Fruit fly (Drosophila melanogaster) whole organism, embryonic: ENCODE measurements around the gene Pop5.

ENCODE experiments used
- Antp ChIP-seq: fragments of 200-800 bp; sonication (Bioruptor generic); optimal IDR thresholded peaks from 3 replicates; lab custom pipeline; 2016; ENCODE audit warnings: missing biosample characterization, missing genetic modification characterization
- CG15011 ChIP-seq: fragments of 200-800 bp; sonication (Bioruptor generic); optimal IDR thresholded peaks from 3 replicates; lab custom pipeline; 2018; ENCODE audit warnings: missing biosample characterization, mild to moderate bottlenecking, missing genetic modification characterization
- CG17359 ChIP-seq: fragments of 200-800 bp; sonication (Bioruptor generic); optimal IDR thresholded peaks from 3 replicates; lab custom pipeline; 2018; ENCODE audit warnings: missing biosample characterization, mild to moderate bottlenecking, missing genetic modification characterization, moderate library complexity
- CG17612 ChIP-seq: fragments of 200-800 bp; sonication (Bioruptor generic); IDR thresholded peaks from 2 replicates; pipeline ENCODE4 v1.3.6; 2022; ENCODE audit warnings: missing biosample characterization, missing genetic modification characterization
- CG4730 ChIP-seq: fragments of 200-800 bp; sonication (Bioruptor generic); IDR thresholded peaks from 2 replicates; pipeline ENCODE4 v1.3.6; 2022; ENCODE audit warnings: missing biosample characterization, missing genetic modification characterization
- CG6175 ChIP-seq: fragments of 200-800 bp; sonication (Bioruptor generic); IDR thresholded peaks from 3 replicates; pipeline ENCODE4 v1.3.6; 2022; ENCODE audit warnings: missing biosample characterization, missing genetic modification characterization
- CG6272 ChIP-seq: fragments of 200-800 bp; sonication (Bioruptor generic); IDR thresholded peaks from 2 replicates; pipeline ENCODE4 v1.3.6; 2022; ENCODE audit warnings: missing biosample characterization, missing genetic modification characterization
- CG8281 ChIP-seq: fragments of 200-800 bp; sonication (Bioruptor generic); optimal IDR thresholded peaks from 2 replicates; lab custom pipeline; 2018; ENCODE audit warnings: missing biosample characterization, mild to moderate bottlenecking, missing genetic modification characterization, moderate library complexity
- CG8388 ChIP-seq: fragments of 200-800 bp; sonication (Bioruptor generic); optimal IDR thresholded peaks from 2 replicates; lab custom pipeline; 2019; ENCODE audit warnings: missing biosample characterization, mild to moderate bottlenecking, missing genetic modification characterization, moderate library complexity
- CkIIα-i1 ChIP-seq: fragments of 200-800 bp; sonication (Bioruptor generic); IDR thresholded peaks from 2 replicates; pipeline ENCODE4 v1.3.6; 2022; ENCODE audit warnings: missing biosample characterization, missing genetic modification characterization
- CrebB ChIP-seq: fragments of 200-800 bp; sonication (Bioruptor generic); optimal IDR thresholded peaks from 3 replicates; lab custom pipeline; 2018; ENCODE audit warnings: missing biosample characterization, mild to moderate bottlenecking, missing genetic modification characterization
- D ChIP-seq, 2 experiments: fragments of 200-800 bp in 1 of 2; fragments of >200 bp in 1 of 2; sonication (Bioruptor generic) in 1 of 2; optimal IDR thresholded peaks; 2 replicates in 1 of 2; 3 replicates in 1 of 2; lab custom pipeline; 2017; ENCODE audit warnings: mild to moderate bottlenecking in 1 of 2, missing biosample characterization in 1 of 2, missing genetic modification characterization in 1 of 2, missing genetic modification reagents in 1 of 2
- D19A ChIP-seq: fragments of 200-800 bp; optimal IDR thresholded peaks from 3 replicates; lab custom pipeline; 2019; ENCODE audit warnings: missing biosample characterization, mild to moderate bottlenecking, missing genetic modification characterization, moderate library complexity
- Dad ChIP-seq: fragments of 200-800 bp; sonication (Bioruptor generic); optimal IDR thresholded peaks from 3 replicates; lab custom pipeline; 2016; ENCODE audit warnings: missing biosample characterization, missing genetic modification characterization
- Dbx ChIP-seq: fragments of 200-800 bp; sonication (Bioruptor generic); IDR thresholded peaks from 3 replicates; pipeline ENCODE4 v1.3.6; 2022; ENCODE audit warnings: missing biosample characterization, missing genetic modification characterization
- Doc3 ChIP-seq: fragments of 200-800 bp; sonication (Bioruptor generic); IDR thresholded peaks from 3 replicates; pipeline ENCODE4 v1.3.6; 2022; ENCODE audit warnings: missing biosample characterization, missing genetic modification characterization; ENCODE audit not compliant: partially characterized antibody
- H2.0 ChIP-seq: fragments of 200-800 bp; sonication (Bioruptor generic); IDR thresholded peaks from 2 replicates; pipeline ENCODE4 v1.3.6; 2022; ENCODE audit warnings: missing biosample characterization, missing genetic modification characterization
- Hmx ChIP-seq: fragments of 200-800 bp; sonication (Bioruptor generic); optimal IDR thresholded peaks from 2 replicates; lab custom pipeline; 2016; ENCODE audit warnings: missing biosample characterization, missing genetic modification characterization
- Med ChIP-seq: fragments of 200-800 bp; sonication (Bioruptor generic); peaks from one replicate; lab custom pipeline; 2016; ENCODE audit warnings: missing biosample characterization, missing genetic modification characterization, mild to moderate bottlenecking, inconsistent platforms, moderate library complexity
- Meics ChIP-seq: fragments of 200-800 bp; sonication (Bioruptor generic); optimal IDR thresholded peaks from 2 replicates; lab custom pipeline; 2017; ENCODE audit warnings: missing biosample characterization, mild to moderate bottlenecking, missing genetic modification characterization
- NK7.1 ChIP-seq: fragments of 200-800 bp; sonication (Bioruptor generic); optimal IDR thresholded peaks from 3 replicates; lab custom pipeline; 2016; ENCODE audit warnings: missing biosample characterization, missing genetic modification characterization
- Poxn ChIP-seq: fragments of 200-800 bp; sonication (Bioruptor generic); IDR thresholded peaks from 2 replicates; pipeline ENCODE4 v1.3.6; 2022; ENCODE audit warnings: missing biosample characterization, missing genetic modification characterization
- Trl ChIP-seq, 3 experiments: fragments of >200 bp in 2 of 3; fragments of 200-800 bp in 1 of 3; sonication (Bioruptor generic) in 1 of 3; optimal IDR thresholded peaks; 2 replicates in 1 of 3; 3 replicates in 2 of 3; lab custom pipeline; 2016 to 2017; ENCODE audit warnings: missing biosample characterization in 1 of 3, missing genetic modification characterization in 1 of 3
- Usf ChIP-seq: fragments of 200-800 bp; sonication (Bioruptor generic); optimal IDR thresholded peaks from 2 replicates; lab custom pipeline; 2017; ENCODE audit warnings: missing genotype, missing biosample characterization, missing genetic modification characterization
- Vsx1 ChIP-seq: fragments of 200-800 bp; sonication (Bioruptor generic); optimal IDR thresholded peaks from 2 replicates; lab custom pipeline; 2017; ENCODE audit warnings: missing biosample characterization, mild to moderate bottlenecking, missing genetic modification characterization, missing genetic modification reagents
- abd-A ChIP-seq: fragments of 200-800 bp; sonication (Bioruptor generic); optimal IDR thresholded peaks from 3 replicates; lab custom pipeline; 2019; ENCODE audit warnings: missing biosample characterization, mild to moderate bottlenecking, missing genetic modification characterization, moderate library complexity
- ash1 ChIP-seq: fragments of 200-800 bp; sonication (Bioruptor generic); optimal IDR thresholded peaks from 2 replicates; lab custom pipeline; 2018; ENCODE audit warnings: missing biosample characterization, mild to moderate bottlenecking, missing genetic modification characterization
- ato ChIP-seq: fragments of 200-800 bp; sonication (Bioruptor generic); IDR thresholded peaks from 2 replicates; pipeline ENCODE4 v1.3.6; 2022; ENCODE audit warnings: missing biosample characterization, missing genetic modification characterization; ENCODE audit not compliant: partially characterized antibody
- caup ChIP-seq: fragments of 200-800 bp; sonication (Bioruptor generic); optimal IDR thresholded peaks from 3 replicates; lab custom pipeline; 2017; ENCODE audit warnings: missing biosample characterization, mild to moderate bottlenecking, missing genetic modification characterization, moderate library complexity; ENCODE audit not compliant: severe bottlenecking
- cwo ChIP-seq: fragments of 200-800 bp; sonication (Bioruptor generic); optimal IDR thresholded peaks from 3 replicates; lab custom pipeline; 2017; ENCODE audit warnings: missing biosample characterization, missing genetic modification characterization, mild to moderate bottlenecking, moderate library complexity, missing genetic modification reagents
- da ChIP-seq: fragments of 200-800 bp; sonication (Bioruptor generic); optimal IDR thresholded peaks from 2 replicates; lab custom pipeline; 2016; ENCODE audit warnings: missing biosample characterization, missing genetic modification characterization
- esg ChIP-seq: fragments of 200-800 bp; sonication (Bioruptor generic); conservative IDR thresholded peaks from 2 replicates; pipeline ENCODE4 v1.3.6; 2022; ENCODE audit warnings: missing biosample characterization, missing genetic modification characterization
- fd3F ChIP-seq: fragments of 200-800 bp; sonication (Bioruptor generic); optimal IDR thresholded peaks from 2 replicates; lab custom pipeline; 2018; ENCODE audit warnings: missing biosample characterization, mild to moderate bottlenecking, missing genetic modification characterization, moderate library complexity
- fru ChIP-seq: fragments of >200 bp; optimal IDR thresholded peaks from 2 replicates; lab custom pipeline; 2017
- gfzf ChIP-seq: fragments of 200-800 bp; sonication (Bioruptor generic); optimal IDR thresholded peaks from 2 replicates; lab custom pipeline; 2016; ENCODE audit warnings: missing biosample characterization, mild to moderate bottlenecking, missing genetic modification characterization, moderate library complexity
- her ChIP-seq: fragments of 200-800 bp; sonication (Bioruptor generic); optimal IDR thresholded peaks from 2 replicates; lab custom pipeline; 2016; ENCODE audit warnings: missing biosample characterization, missing genetic modification characterization
- kah ChIP-seq: fragments of 200-800 bp; sonication (Bioruptor generic); optimal IDR thresholded peaks from 2 replicates; lab custom pipeline; 2018; ENCODE audit warnings: missing biosample characterization, mild to moderate bottlenecking, missing genetic modification characterization
- kni ChIP-seq: fragments of 200-800 bp; sonication (Bioruptor generic); optimal IDR thresholded peaks from 3 replicates; lab custom pipeline; 2017; ENCODE audit warnings: mild to moderate bottlenecking, missing biosample characterization, missing genetic modification reagents, missing genetic modification characterization
- lov ChIP-seq, 2 experiments: fragments of 200-800 bp in 1 of 2; fragments of >200 bp in 1 of 2; sonication (Bioruptor generic) in 1 of 2; IDR thresholded peaks in 1 of 2; optimal IDR thresholded peaks in 1 of 2; 2 replicates in 1 of 2; 3 replicates in 1 of 2; pipeline versions ENCODE4 v1.3.6 to Lab custom; 2017 to 2022; ENCODE audit warnings: missing biosample characterization in 1 of 2, missing genetic modification characterization in 1 of 2
- nom ChIP-seq: fragments of 200-800 bp; sonication (Bioruptor generic); optimal IDR thresholded peaks from 2 replicates; lab custom pipeline; 2017; ENCODE audit warnings: missing biosample characterization, missing genetic modification characterization, mild to moderate bottlenecking, moderate library complexity, missing genetic modification reagents
- odd ChIP-seq: fragments of 200-800 bp; sonication (Bioruptor generic); optimal IDR thresholded peaks from 2 replicates; lab custom pipeline; 2017; ENCODE audit warnings: missing biosample characterization, mild to moderate bottlenecking, missing genetic modification characterization
- pfk ChIP-seq: fragments of 200-800 bp; sonication (Bioruptor generic); optimal IDR thresholded peaks from 2 replicates; lab custom pipeline; 2018; ENCODE audit warnings: missing biosample characterization, mild to moderate bottlenecking, missing genetic modification characterization, moderate library complexity
- pita ChIP-seq: fragments of 200-800 bp; sonication (Bioruptor generic); optimal IDR thresholded peaks from 2 replicates; lab custom pipeline; 2017; ENCODE audit warnings: missing biosample characterization, mild to moderate bottlenecking, missing genetic modification characterization
- schlank ChIP-seq: fragments of 200-800 bp; sonication (Bioruptor generic); optimal IDR thresholded peaks from 2 replicates; lab custom pipeline; 2018; ENCODE audit warnings: missing biosample characterization, mild to moderate bottlenecking, missing genetic modification characterization
- scrt ChIP-seq: fragments of 200-800 bp; sonication (Bioruptor generic); optimal IDR thresholded peaks from 2 replicates; lab custom pipeline; 2018; ENCODE audit warnings: missing biosample characterization, mild to moderate bottlenecking, missing genetic modification characterization, moderate library complexity
- sens-2 ChIP-seq: fragments of 200-800 bp; sonication (Bioruptor generic); IDR thresholded peaks from 2 replicates; pipeline ENCODE4 v1.3.6; 2022; ENCODE audit warnings: missing biosample characterization, missing genetic modification characterization
- so ChIP-seq: fragments of 200-800 bp; sonication (Bioruptor generic); IDR thresholded peaks from 3 replicates; pipeline ENCODE4 v1.3.6; 2022; ENCODE audit warnings: missing biosample characterization, missing genetic modification characterization
- sqz ChIP-seq: fragments of 200-800 bp; sonication (Bioruptor generic); optimal IDR thresholded peaks from 3 replicates; lab custom pipeline; 2018; ENCODE audit warnings: missing biosample characterization, mild to moderate bottlenecking, missing genetic modification characterization
- vvl ChIP-seq: fragments of 200-800 bp; sonication (Bioruptor generic); IDR thresholded peaks from 2 replicates; pipeline ENCODE4 v1.3.6; 2022; ENCODE audit warnings: missing biosample characterization, missing genetic modification characterization
- wek ChIP-seq: fragments of 200-800 bp; sonication (Bioruptor generic); optimal IDR thresholded peaks from 3 replicates; lab custom pipeline; 2018; ENCODE audit warnings: missing biosample characterization, mild to moderate bottlenecking, missing genetic modification characterization, moderate library complexity

Pop5 gene

DNA sequence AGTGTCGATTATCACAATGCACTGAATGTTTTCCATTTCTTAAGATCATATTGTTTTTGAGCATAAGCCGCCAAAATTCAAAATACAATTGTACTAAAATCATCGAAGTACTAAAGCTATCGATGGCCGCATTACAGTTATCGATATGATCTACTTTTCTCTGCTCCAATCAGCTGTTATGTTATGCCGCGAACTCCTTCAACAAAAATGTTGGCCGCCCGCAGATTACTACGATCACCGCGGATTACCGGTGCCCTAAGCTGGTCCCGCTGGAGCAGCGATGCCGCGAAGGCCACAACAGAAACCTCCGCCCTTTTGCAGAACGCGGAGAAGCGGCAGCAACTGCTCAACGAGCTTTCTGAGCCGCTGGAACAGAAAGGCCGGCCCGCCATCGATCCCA, 9.3 kb downstream of the Pop5 start, which contains the start of gene beg (continued):
- TF ChIP-seq CrebB (tag; lab: Kevin White, UChicago) (no peak), Usf (no peak), ato (GFP tag; lab: Robert Waterston, UW) (peak; percentile 71), Med (GFP tag; lab: Kevin White, UChicago) (no peak), wek (GFP tag; lab: Kevin White, UChicago) (no peak), CG4730 (GFP tag; lab: Robert Waterston, UW) (no peak), scrt (GFP tag; lab: Kevin White, UChicago) (no peak), CG8388 (GFP tag; lab: Kevin White, UChicago) (no peak), fru (lab: Kevin White, UChicago) (no peak), kah (GFP tag; lab: Kevin White, UChicago) (no peak), schlank (tag; lab: Kevin White, UChicago) (no peak), da (GFP tag; lab: Kevin White, UChicago) (no peak), Dbx (GFP tag; lab: Robert Waterston, UW) (no peak), her (GFP tag; lab: Kevin White, UChicago) (no peak), pita (GFP tag; lab: Kevin White, UChicago) (no peak), odd (GFP tag; lab: Kevin White, UChicago) (no peak), ash1 (no peak), D19A (tag; lab: Kevin White, UChicago) (no peak), Vsx1 (no peak), NK7.1 (GFP tag; lab: Kevin White, UChicago) (no peak), kni (GFP tag; lab: Kevin White, UChicago) (no peak), CG15011 (GFP tag; lab: Kevin White, UChicago) (no peak), Poxn (GFP tag; lab: Robert Waterston, UW) (no peak), abd-A (tag; lab: Kevin White, UChicago) (no peak), Doc3 (GFP tag; lab: Robert Waterston, UW) (peak; percentile 65), H2.0 (no peak), gfzf (GFP tag; lab: Kevin White, UChicago) (no peak), CG17359 (no peak), esg (GFP tag; lab: Robert Waterston, UW) (no peak), sens-2 (no peak), CkIIα-i1 (GFP tag; lab: Robert Waterston, UW) (no peak), caup (GFP tag; lab: Kevin White, UChicago) (no peak), Dad (GFP tag; lab: Kevin White, UChicago) (no peak), cwo (GFP tag; lab: Kevin White, UChicago) (no peak), D (optimal IDR thresholded peaks at IDR 0.05; lab: Kevin White, UChicago) (no peak), D (GFP tag; optimal IDR thresholded peaks at IDR 0.05; lab: Kevin White, UChicago) (no peak), fd3F (no peak), Antp (GFP tag; lab: Kevin White, UChicago) (no peak), CG6175 (no peak), pfk (GFP tag; lab: Kevin White, UChicago) (no peak), Meics (GFP tag; lab: Kevin White, UChicago) (no peak), CG8281 (tag; lab: Kevin White, UChicago) (no peak), Trl (optimal IDR thresholded peaks at IDR 0.05; lab: Kevin White, UChicago) (no peak), Trl (GFP tag; optimal IDR thresholded peaks at IDR 0.05; lab: Kevin White, UChicago) (no peak), vvl (GFP tag; lab: Robert Waterston, UW) (no peak), sqz (GFP tag; lab: Kevin White, UChicago) (no peak), so (GFP tag; lab: Robert Waterston, UW) (no peak), CG6272 (GFP tag; lab: Robert Waterston, UW) (no peak), lov (optimal IDR thresholded peaks at IDR 0.05; lab: Kevin White, UChicago) (no peak), lov (GFP tag; IDR thresholded peaks at IDR 0.05; lab: Robert Waterston, UW) (no peak), nom (GFP tag; lab: Kevin White, UChicago) (no peak), CG17612 (GFP tag; lab: Robert Waterston, UW) (no peak), Hmx (GFP tag; lab: Kevin White, UChicago) (no peak)
